Fruit fly (Drosophila melanogaster) Kc167 (cell line): ENCODE measurements around the gene CG33267.

Experiments
- Myc ChIP-seq: fragments of >200 bp; optimal IDR thresholded peaks from 2 replicates; lab custom pipeline; 2017; ENCODE audit warnings: missing external identifiers
- Sin3A ChIP-seq: fragments of >200 bp; optimal IDR thresholded peaks from 2 replicates; lab custom pipeline; 2018; ENCODE audit warnings: missing external identifiers
- h ChIP-seq: fragments of >200 bp; optimal IDR thresholded peaks from 3 replicates; lab custom pipeline; 2018; ENCODE audit warnings: missing external identifiers
- insv ChIP-seq: fragments of >200 bp; optimal IDR thresholded peaks from 3 replicates; lab custom pipeline; 2018; ENCODE audit warnings: missing external identifiers
- psq ChIP-seq: fragments of >200 bp; optimal IDR thresholded peaks from 2 replicates; lab custom pipeline; 2017; ENCODE audit warnings: missing external identifiers
- ttk ChIP-seq: sonication (Bioruptor generic); optimal IDR thresholded peaks from 2 replicates; lab custom pipeline; 2017; ENCODE audit warnings: missing external identifiers

dm6 chr3L:11549432-11549831 lies 14.9 kb upstream of the CG33267 start:
- TF ChIP-seq psq (no peak), h (lab: Kevin White, UChicago) (no peak), insv (lab: Kevin White, UChicago) (no peak), Sin3A (lab: Kevin White, UChicago) (no peak), ttk (no peak), Myc (lab: Kevin White, UChicago) (no peak)
